Worm (Caenorhabditis elegans): ENCODE results near the gene B0250.5.

DNA sequence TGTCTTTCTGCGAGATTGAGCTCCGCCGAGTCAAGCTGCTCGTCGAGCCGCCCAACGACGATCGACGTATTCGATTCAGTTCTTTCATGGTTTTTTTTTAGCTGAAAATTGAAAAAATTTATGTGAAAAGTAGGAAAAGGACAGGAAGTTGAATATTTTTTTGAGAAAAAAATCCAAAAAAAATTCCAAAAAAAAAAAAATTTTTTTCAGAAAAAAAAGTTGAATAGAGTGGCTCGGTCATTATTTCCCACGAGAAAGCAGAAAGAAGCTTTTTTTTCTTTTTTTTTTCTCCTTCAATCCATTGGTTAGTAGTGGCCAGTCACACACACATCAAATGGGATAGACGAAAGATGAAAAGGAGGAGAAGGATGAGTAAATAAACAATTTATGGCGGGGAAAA lies 8.4 kb upstream of the B0250.5 start, which contains the start of gene dhcr-7:
- TF ChIP-seq dao-5 (tag; optimal IDR thresholded peaks at IDR 0.05) (no peak), him-1 (tag; optimal IDR thresholded peaks at IDR 0.05) (no peak)

All from whole organism, L4/young adult.